Worm (Caenorhabditis elegans): ENCODE measurements around the gene srt-11.

DNA sequence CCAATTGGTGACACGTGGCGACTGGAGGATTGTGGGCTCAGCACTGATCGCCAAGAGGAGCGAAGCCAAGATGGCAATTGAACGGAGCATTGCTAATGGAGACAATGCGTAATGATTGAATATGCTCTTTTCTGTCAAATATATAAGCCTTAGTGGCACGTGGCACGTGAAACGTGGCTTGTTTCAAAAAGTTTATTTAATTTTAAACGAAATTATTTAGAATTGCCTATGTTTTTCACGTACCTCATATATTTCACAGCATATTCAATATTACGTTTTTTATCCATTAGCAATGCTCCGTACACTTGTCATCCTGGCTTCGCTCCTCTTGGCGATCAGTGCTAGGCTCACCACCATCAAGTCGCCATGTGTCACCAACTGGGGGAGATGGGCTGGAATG, 19.9 kb upstream of the srt-11 start, which contains the start of gene Y54E2A.9:
- no peak for TF ChIP-seq ztf-11 (tag; optimal IDR thresholded peaks at IDR 0.05)
- no peak for TF ChIP-seq lsy-2 (tag; optimal IDR thresholded peaks at IDR 0.05)
- TF ChIP-seq ama-1 (optimal IDR thresholded peaks at IDR 0.05), result no peak
- no peak for TF ChIP-seq nhr-12 (tag; optimal IDR thresholded peaks at IDR 0.05)
- no peak for TF ChIP-seq vab-15 (tag; optimal IDR thresholded peaks at IDR 0.05)
- TF ChIP-seq blmp-1 (tag; optimal IDR thresholded peaks at IDR 0.05), result no peak
- TF ChIP-seq unc-86 (tag; optimal IDR thresholded peaks at IDR 0.05), result no peak
- TF ChIP-seq nhr-90 (tag; optimal IDR thresholded peaks at IDR 0.05; ENCODE audit: poor library complexity), result no peak
- TF ChIP-seq tbx-2 (tag; optimal IDR thresholded peaks at IDR 0.05), result no peak
